Fruit fly (Drosophila melanogaster): Measurements from ENCODE around the gene Smox.

DNA sequence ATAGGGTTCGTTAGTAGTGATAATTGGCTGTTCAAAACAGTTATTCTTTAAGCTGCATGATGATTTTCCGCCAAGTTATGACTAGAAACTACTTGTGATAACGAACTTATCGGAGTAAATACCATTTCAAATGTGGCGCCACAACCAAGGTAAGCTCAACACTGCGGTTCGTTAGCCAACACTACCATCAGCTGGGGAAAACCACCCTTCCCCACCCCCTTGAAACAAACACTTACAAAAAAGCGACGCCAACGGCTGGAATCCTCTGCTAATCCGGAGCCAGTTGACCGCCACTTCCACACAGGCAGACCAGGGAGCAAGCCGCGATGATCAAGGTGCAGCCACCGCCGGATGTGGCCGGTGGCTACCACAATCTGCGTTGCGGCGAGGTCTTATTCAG is 10.6 kb upstream of the Smox start, which contains the start of gene CG18262:
- no peak for TF ChIP-seq CG32006 (GFP tag; optimal IDR thresholded peaks at IDR 0.05)
- no peak for TF ChIP-seq Lpt (GFP tag; optimal IDR thresholded peaks at IDR 0.05)
- no peak for TF ChIP-seq CG3032 (tag; optimal IDR thresholded peaks at IDR 0.05)
- no peak for TF ChIP-seq CG6792 (GFP tag; optimal IDR thresholded peaks at IDR 0.05)
- TF ChIP-seq CG6854 (GFP tag; optimal IDR thresholded peaks at IDR 0.05), result no peak
- no peak for TF ChIP-seq CG7368 (GFP tag; optimal IDR thresholded peaks at IDR 0.05)
- TF ChIP-seq dsx (GFP tag; optimal IDR thresholded peaks at IDR 0.05; ENCODE audit: poor library complexity, severe bottlenecking), result no peak
- TF ChIP-seq lz (GFP tag; optimal IDR thresholded peaks at IDR 0.05), result no peak
- no peak for TF ChIP-seq CG10669 (GFP tag; optimal IDR thresholded peaks at IDR 0.05)
- TF ChIP-seq Sox102F (GFP tag; optimal IDR thresholded peaks at IDR 0.05), result no peak
- TF ChIP-seq CG11902 (GFP tag; optimal IDR thresholded peaks at IDR 0.05), result no peak

All from whole organism, prepupa.